Worm (Caenorhabditis elegans) whole organism, early embryonic: ENCODE data around the gene F35B3.4.

Experiments used
- B0310.2 ChIP-seq: sonication (generic microtip); optimal IDR thresholded peaks from 2 replicates; lab custom pipeline; 2016; ENCODE audit warnings: mild to moderate bottlenecking, missing genetic modification characterization, missing compliant biosample characterization
- F13C5.2 ChIP-seq: sonication (generic microtip); optimal IDR thresholded peaks from 2 replicates; lab custom pipeline; 2017; ENCODE audit warnings: mild to moderate bottlenecking, missing genetic modification characterization, inconsistent platforms, missing compliant biosample characterization
- aly-1 ChIP-seq: sonication (generic microtip); optimal IDR thresholded peaks from 2 replicates; lab custom pipeline; 2016; ENCODE audit warnings: missing genetic modification characterization, missing compliant biosample characterization
- ama-1 ChIP-seq: fragments of 150-350 bp; optimal IDR thresholded peaks from 2 replicates; lab custom pipeline; 2014
- ceh-13 ChIP-seq: fragments of 200-800 bp; sonication (Bioruptor generic); optimal IDR thresholded peaks from 2 replicates; lab custom pipeline; 2018; ENCODE audit warnings: mild to moderate bottlenecking, missing genetic modification characterization, missing compliant biosample characterization
- ceh-36 ChIP-seq: sonication (generic microtip); optimal IDR thresholded peaks from 2 replicates; lab custom pipeline; 2016; ENCODE audit warnings: missing genetic modification characterization, inconsistent platforms, missing compliant biosample characterization
- ets-7 ChIP-seq: sonication (generic microtip); optimal IDR thresholded peaks from 2 replicates; lab custom pipeline; 2016; ENCODE audit warnings: missing genotype, missing genetic modification characterization, missing compliant biosample characterization
- flt-1 ChIP-seq: fragments of 200-800 bp; sonication (Bioruptor generic); IDR thresholded peaks from 2 replicates; pipeline ENCODE4 v1.3.6; 2022; ENCODE audit warnings: missing genetic modification characterization, missing compliant biosample characterization
- hmbx-1 ChIP-seq: sonication (generic microtip); optimal IDR thresholded peaks from 2 replicates; lab custom pipeline; 2016; ENCODE audit warnings: mild to moderate bottlenecking, missing genetic modification characterization, missing compliant biosample characterization
- hmg-4 ChIP-seq: fragments of 200-800 bp; sonication (Bioruptor generic); optimal IDR thresholded peaks from 2 replicates; lab custom pipeline; 2018; ENCODE audit warnings: mild to moderate bottlenecking, missing genetic modification characterization, missing compliant biosample characterization
- hnd-1 ChIP-seq: sonication (generic microtip); optimal IDR thresholded peaks from 2 replicates; lab custom pipeline; 2016; ENCODE audit warnings: missing genetic modification characterization, missing compliant biosample characterization
- pes-1 ChIP-seq: fragments of 200-800 bp; sonication (Bioruptor generic); IDR thresholded peaks from 2 replicates; pipeline ENCODE4 v1.3.6; 2022; ENCODE audit warnings: missing genetic modification reagents, missing genetic modification characterization, missing compliant biosample characterization
- scrt-1 ChIP-seq: fragments of 200-800 bp; sonication (Bioruptor generic); IDR thresholded peaks from 2 replicates; pipeline ENCODE4 v1.3.6; 2022; ENCODE audit warnings: missing genetic modification characterization, missing compliant biosample characterization
- sea-1 ChIP-seq: fragments of 200-800 bp; sonication (Bioruptor generic); conservative IDR thresholded peaks from 2 replicates; pipeline ENCODE4 v1.3.6; 2022; ENCODE audit warnings: missing genetic modification characterization, missing compliant biosample characterization
- tbx-11 ChIP-seq: fragments of 200-800 bp; sonication (Bioruptor generic); IDR thresholded peaks from 2 replicates; pipeline ENCODE4 v1.3.6; 2022; ENCODE audit warnings: missing genetic modification characterization, missing compliant biosample characterization
- tbx-37 ChIP-seq: fragments of 200-800 bp; sonication (Bioruptor generic); conservative IDR thresholded peaks from 2 replicates; pipeline ENCODE4 v1.3.6; 2022; ENCODE audit warnings: missing genetic modification reagents, missing genetic modification characterization, missing compliant biosample characterization
- tra-4 ChIP-seq: sonication (generic microtip); optimal IDR thresholded peaks from 2 replicates; lab custom pipeline; 2017; ENCODE audit warnings: missing genetic modification characterization, missing compliant biosample characterization

The F35B3.4 gene

DNA sequence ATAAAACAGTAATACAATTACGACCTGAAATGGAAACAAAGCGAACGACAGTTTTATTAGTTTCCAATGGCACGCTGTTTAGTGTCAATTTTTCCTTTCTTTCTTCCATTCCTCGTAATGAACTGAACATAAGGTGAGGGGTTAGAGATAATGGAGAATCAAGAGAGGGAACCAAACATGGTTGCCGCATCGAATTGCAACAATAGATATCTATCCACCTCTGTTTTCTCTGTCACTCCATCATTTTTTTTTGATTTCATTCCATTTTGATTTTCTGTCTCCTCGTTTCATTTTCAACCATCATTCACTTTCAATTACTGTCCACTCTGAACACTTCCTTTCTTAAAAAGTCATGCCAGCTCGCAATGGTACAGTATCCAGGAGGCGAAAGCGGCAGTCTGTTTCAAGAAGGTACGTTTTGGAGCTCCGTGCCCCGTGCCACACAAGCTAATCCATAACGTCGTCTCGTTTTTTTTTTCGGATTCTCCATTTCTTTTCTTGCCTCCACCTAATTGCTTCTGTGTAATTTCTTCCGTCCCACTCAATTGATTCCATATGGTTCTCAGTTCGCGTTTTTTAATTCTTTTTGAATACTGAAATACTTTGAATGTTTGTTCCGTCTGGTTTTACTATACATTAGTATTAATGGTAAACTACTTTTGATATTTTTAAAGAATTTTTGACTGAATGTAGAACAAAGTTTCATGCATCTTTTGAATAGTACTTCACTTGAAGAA lies 25.4 kb downstream of the F35B3.4 start:
- TF ChIP-seq ceh-36 = no peak
- no peak for TF ChIP-seq aly-1 (tag; lab: Kevin White, UChicago)
- no peak for TF ChIP-seq sea-1 (GFP tag; lab: Robert Waterston, UW)
- no peak for TF ChIP-seq hnd-1 (tag; lab: Kevin White, UChicago)
- no peak for TF ChIP-seq scrt-1 (GFP tag; lab: Robert Waterston, UW)
- no peak for TF ChIP-seq tbx-11
- no peak for TF ChIP-seq ama-1
- no peak for TF ChIP-seq tra-4 (tag; lab: Kevin White, UChicago)
- no peak for TF ChIP-seq flt-1 (GFP tag; lab: Robert Waterston, UW)
- TF ChIP-seq hmg-4 (GFP tag; lab: Kevin White, UChicago) = no peak
- no peak for TF ChIP-seq F13C5.2 (tag; lab: Kevin White, UChicago)
- TF ChIP-seq ets-7 = no peak

DNA sequence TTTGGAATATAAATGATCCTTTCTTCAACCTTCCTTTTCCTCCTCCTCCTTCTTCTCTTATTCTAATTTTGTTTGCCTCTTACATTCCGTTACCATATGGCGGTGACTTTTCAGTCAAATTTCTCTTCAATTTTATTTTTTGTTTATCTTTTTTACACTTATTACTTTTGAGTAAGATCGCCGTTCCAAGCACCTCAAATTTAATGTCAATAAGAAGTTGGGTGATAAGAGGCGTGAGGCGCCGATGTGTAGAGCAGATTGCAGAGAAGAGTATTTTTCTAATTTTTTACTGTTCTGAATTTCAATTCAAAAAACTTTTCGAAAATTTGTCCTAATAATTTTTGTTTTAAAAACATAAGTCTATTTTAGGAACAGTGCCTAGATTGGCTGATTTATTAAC lies 26.3 kb downstream of the F35B3.4 start:
- TF ChIP-seq sea-1 (GFP tag; lab: Robert Waterston, UW) (no peak), F13C5.2 (tag; lab: Kevin White, UChicago) (no peak), tbx-37 (no peak), tbx-11 (no peak), pes-1 (GFP tag; lab: Robert Waterston, UW) (no peak), tra-4 (tag; lab: Kevin White, UChicago) (no peak), hmbx-1 (no peak), hnd-1 (tag; lab: Kevin White, UChicago) (no peak), ama-1 (no peak), scrt-1 (GFP tag; lab: Robert Waterston, UW) (no peak), ceh-13 (no peak), B0310.2 (tag; lab: Kevin White, UChicago) (no peak), ceh-36 (no peak), aly-1 (tag; lab: Kevin White, UChicago) (no peak), hmg-4 (GFP tag; lab: Kevin White, UChicago) (no peak), flt-1 (GFP tag; lab: Robert Waterston, UW) (no peak), ets-7 (no peak)

DNA sequence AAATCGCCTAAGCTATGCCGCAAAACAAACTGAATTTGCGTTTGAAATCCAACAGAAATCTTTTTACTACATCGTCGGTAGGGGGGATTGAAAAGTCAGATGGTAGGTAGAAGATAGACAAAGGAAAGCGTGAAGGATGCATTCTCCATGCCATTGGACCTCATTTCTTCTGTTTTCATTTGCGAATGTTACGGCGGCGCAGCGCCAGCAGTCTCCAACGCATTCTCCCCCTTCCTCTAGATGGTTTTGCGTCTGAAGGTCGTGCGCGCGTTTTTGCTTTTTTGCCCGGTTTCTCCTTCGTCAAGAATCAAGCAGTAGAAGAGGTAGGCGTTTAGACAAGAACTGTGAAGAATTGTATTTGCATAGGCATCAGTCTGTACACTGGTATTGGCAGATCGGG lies 27.2 kb downstream of the F35B3.4 start:
- no peak for TF ChIP-seq aly-1 (tag; lab: Kevin White, UChicago)
- TF ChIP-seq hmg-4 (GFP tag; lab: Kevin White, UChicago) = no peak
- TF ChIP-seq ets-7 = no peak
- no peak for TF ChIP-seq B0310.2 (tag; lab: Kevin White, UChicago)
- TF ChIP-seq ama-1 = no peak
- no peak for TF ChIP-seq sea-1 (GFP tag; lab: Robert Waterston, UW)
- TF ChIP-seq ceh-36 = no peak
- no peak for TF ChIP-seq scrt-1 (GFP tag; lab: Robert Waterston, UW)
- no peak for TF ChIP-seq tbx-11
- no peak for TF ChIP-seq hnd-1 (tag; lab: Kevin White, UChicago)

- TF ChIP-seq hmg-4 (GFP tag; lab: Kevin White, UChicago) (no peak), ets-7 (no peak), ceh-13 (no peak), tbx-11 (no peak), sea-1 (GFP tag; lab: Robert Waterston, UW) (no peak), ama-1 (no peak), tbx-37 (no peak), flt-1 (GFP tag; lab: Robert Waterston, UW) (no peak), aly-1 (tag; lab: Kevin White, UChicago) (no peak), hnd-1 (tag; lab: Kevin White, UChicago) (no peak), tra-4 (tag; lab: Kevin White, UChicago) (no peak), hmbx-1 (no peak)
Observed at ce11 chrX:16991437-16991836, 29.3 kb downstream of the F35B3.4 start.

ce11 chrX:16988367-16988766 lies 32.4 kb downstream of the F35B3.4 start:
- TF ChIP-seq tra-4 (tag; lab: Kevin White, UChicago) (no peak), tbx-37 (no peak), scrt-1 (GFP tag; lab: Robert Waterston, UW) (no peak), pes-1 (GFP tag; lab: Robert Waterston, UW) (no peak), hmg-4 (GFP tag; lab: Kevin White, UChicago) (no peak), sea-1 (GFP tag; lab: Robert Waterston, UW) (no peak), ceh-13 (no peak), flt-1 (GFP tag; lab: Robert Waterston, UW) (no peak), F13C5.2 (tag; lab: Kevin White, UChicago) (no peak), hnd-1 (tag; lab: Kevin White, UChicago) (no peak), ets-7 (no peak), B0310.2 (tag; lab: Kevin White, UChicago) (no peak), hmbx-1 (no peak), tbx-11 (no peak), aly-1 (tag; lab: Kevin White, UChicago) (no peak), ama-1 (no peak), ceh-36 (no peak)

DNA sequence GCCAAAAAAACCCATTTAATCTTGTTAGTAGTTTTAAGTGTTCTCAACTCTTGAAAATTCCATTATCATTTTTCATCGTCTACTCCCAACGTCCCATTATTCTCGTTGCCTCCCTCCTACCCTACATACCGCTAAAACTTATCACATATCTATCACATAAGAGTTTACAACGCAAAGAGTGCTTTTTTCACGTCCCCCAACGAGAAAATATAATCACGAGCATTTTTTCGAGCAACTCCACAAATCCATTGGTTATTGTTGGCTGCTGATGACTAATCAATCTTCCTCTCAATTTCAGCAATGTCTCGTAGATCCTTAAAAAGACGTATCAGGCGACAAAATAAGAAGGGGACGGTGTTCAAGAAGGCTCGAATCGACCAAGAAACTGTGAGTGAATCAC lies 42.5 kb downstream of the F35B3.4 start, which contains the start of gene mbl-1:
Gene mbl-1 (plus strand): TSS at position 301 of the 400 bp plus-strand sequence.
- TF ChIP-seq F13C5.2 (tag; lab: Kevin White, UChicago) (no peak), ets-7 (no peak), ama-1 (no peak), hmbx-1 (no peak), tbx-37 (no peak), hnd-1 (tag; lab: Kevin White, UChicago) (no peak), tra-4 (tag; lab: Kevin White, UChicago) (no peak), ceh-36 (no peak), pes-1 (GFP tag; lab: Robert Waterston, UW) (no peak), hmg-4 (GFP tag; lab: Kevin White, UChicago) (no peak), flt-1 (GFP tag; lab: Robert Waterston, UW) (no peak), sea-1 (GFP tag; lab: Robert Waterston, UW) (no peak)

- TF ChIP-seq tbx-37 = no peak
- no peak for TF ChIP-seq ets-7
- TF ChIP-seq B0310.2 (tag; lab: Kevin White, UChicago) = no peak
- TF ChIP-seq tra-4 (tag; lab: Kevin White, UChicago) = no peak
- TF ChIP-seq ceh-36 = no peak
- TF ChIP-seq aly-1 (tag; lab: Kevin White, UChicago) = no peak
- no peak for TF ChIP-seq tbx-11
- TF ChIP-seq ceh-13 = no peak
- no peak for TF ChIP-seq hmbx-1
- TF ChIP-seq scrt-1 (GFP tag; lab: Robert Waterston, UW) = no peak
- no peak for TF ChIP-seq F13C5.2 (tag; lab: Kevin White, UChicago)
- no peak for TF ChIP-seq hnd-1 (tag; lab: Kevin White, UChicago)
- no peak for TF ChIP-seq pes-1 (GFP tag; lab: Robert Waterston, UW)
- no peak for TF ChIP-seq sea-1 (GFP tag; lab: Robert Waterston, UW)
Observed at ce11 chrX:16976043-16976442, 44.7 kb downstream of the F35B3.4 start, which contains the start of gene F52G3.5. F52G3.5 (minus strand) TSS chrX:16976143.
